Worm (Caenorhabditis elegans): ENCODE results near the gene mip-1.
A peak's percentile ranks its signal among the peaks of the same experiment; 100 is the strongest.

mip-1 gene

ce11 chrIII:4756983-4757382, 35.9 kb upstream of the mip-1 start, which contains the start of gene fbxl-2:
fbxl-2 (plus strand) TSS chrIII:4757260.
- TF ChIP-seq lin-13 (tag; optimal IDR thresholded peaks at IDR 0.05) = peak; percentile 98
- TF ChIP-seq ces-1 (GFP tag; optimal IDR thresholded peaks at IDR 0.05) = no peak
- no peak for TF ChIP-seq zip-8 (tag; optimal IDR thresholded peaks at IDR 0.05)
- TF ChIP-seq ztf-11 (tag; optimal IDR thresholded peaks at IDR 0.05) = peak; percentile 73
- peak; percentile 68 for TF ChIP-seq ceh-43 (GFP tag; optimal IDR thresholded peaks at IDR 0.05)
- TF ChIP-seq nhr-76 (tag; optimal IDR thresholded peaks at IDR 0.05) = no peak
- TF ChIP-seq nhr-12 (tag; optimal IDR thresholded peaks at IDR 0.05) = peak; percentile 63
- TF ChIP-seq snpc-4 (tag; optimal IDR thresholded peaks at IDR 0.05) = no peak
- peak; percentile 50 for TF ChIP-seq mab-5 (tag; optimal IDR thresholded peaks at IDR 0.05)
- TF ChIP-seq M03D4.4 (tag; optimal IDR thresholded peaks at IDR 0.05) = peak; percentile 83
- no peak for TF ChIP-seq elt-1 (tag; optimal IDR thresholded peaks at IDR 0.05; ENCODE audit: borderline replicate concordance, insufficient read depth)
- TF ChIP-seq ceh-83 (GFP tag; optimal IDR thresholded peaks at IDR 0.05) = peak; percentile 73
- peak; percentile 33 for TF ChIP-seq nhr-2 (tag; optimal IDR thresholded peaks at IDR 0.05)
- peak; percentile 89 for TF ChIP-seq sptf-1 (tag; optimal IDR thresholded peaks at IDR 0.05)
- peak; percentile 72 for TF ChIP-seq lin-32 (GFP tag; optimal IDR thresholded peaks at IDR 0.05)
- TF ChIP-seq unc-62 (GFP tag; optimal IDR thresholded peaks at IDR 0.05) = no peak
- peak; percentile 58 for TF ChIP-seq ham-2 (GFP tag; optimal IDR thresholded peaks at IDR 0.05)
- TF ChIP-seq tbx-8 (GFP tag; optimal IDR thresholded peaks at IDR 0.05) = peak; percentile 47
- peak; percentile 95 for TF ChIP-seq mep-1 (tag; optimal IDR thresholded peaks at IDR 0.05)
- peak; percentile 46 for TF ChIP-seq sem-2 (GFP tag; optimal IDR thresholded peaks at IDR 0.05)
- peak; percentile 77 for TF ChIP-seq mls-2 (tag; optimal IDR thresholded peaks at IDR 0.05)
- TF ChIP-seq unc-120 (tag; optimal IDR thresholded peaks at IDR 0.05; ENCODE audit: poor library complexity, severe bottlenecking) = peak; percentile 51
- TF ChIP-seq drap-1 (GFP tag; optimal IDR thresholded peaks at IDR 0.05) = peak; percentile 80
- TF ChIP-seq unc-39 (tag; optimal IDR thresholded peaks at IDR 0.05) = no peak
- TF ChIP-seq blmp-1 (tag; optimal IDR thresholded peaks at IDR 0.05) = no peak
- TF ChIP-seq bed-3 (GFP tag; optimal IDR thresholded peaks at IDR 0.05) = peak; percentile 41
- TF ChIP-seq lsy-2 (tag; optimal IDR thresholded peaks at IDR 0.05) = peak; percentile 92
- peak; percentile 10 for TF ChIP-seq flh-1 (GFP tag; optimal IDR thresholded peaks at IDR 0.05)
- TF ChIP-seq nhr-237 (tag; optimal IDR thresholded peaks at IDR 0.05) = peak; percentile 94
- TF ChIP-seq nhr-28 (tag; optimal IDR thresholded peaks at IDR 0.05) = no peak
- TF ChIP-seq pha-4 (tag; optimal IDR thresholded peaks at IDR 0.05) = peak; percentile 94
- TF ChIP-seq cnd-1 (tag; optimal IDR thresholded peaks at IDR 0.05) = peak; percentile 84
- peak; percentile 78 for TF ChIP-seq ceh-39 (tag; optimal IDR thresholded peaks at IDR 0.05)
- peak; percentile 71 for TF ChIP-seq elt-3 (tag; optimal IDR thresholded peaks at IDR 0.05)
- peak; percentile 34 for TF ChIP-seq hlh-1 (tag; optimal IDR thresholded peaks at IDR 0.05)

- TF ChIP-seq M03D4.4 (tag; optimal IDR thresholded peaks at IDR 0.05) = no peak
- TF ChIP-seq lsy-2 (tag; optimal IDR thresholded peaks at IDR 0.05) = no peak
- no peak for TF ChIP-seq ham-2 (GFP tag; optimal IDR thresholded peaks at IDR 0.05)
- TF ChIP-seq nhr-12 (tag; optimal IDR thresholded peaks at IDR 0.05) = no peak
- TF ChIP-seq unc-39 (tag; optimal IDR thresholded peaks at IDR 0.05) = no peak
- no peak for TF ChIP-seq unc-120 (tag; optimal IDR thresholded peaks at IDR 0.05; ENCODE audit: poor library complexity, severe bottlenecking)
- no peak for TF ChIP-seq elt-3 (tag; optimal IDR thresholded peaks at IDR 0.05)
- TF ChIP-seq snpc-4 (tag; optimal IDR thresholded peaks at IDR 0.05) = no peak
- no peak for TF ChIP-seq flh-1 (GFP tag; optimal IDR thresholded peaks at IDR 0.05)
- no peak for TF ChIP-seq nhr-76 (tag; optimal IDR thresholded peaks at IDR 0.05)
- TF ChIP-seq ceh-39 (tag; optimal IDR thresholded peaks at IDR 0.05) = no peak
Measured at ce11 chrIII:4762846-4763245, 30.0 kb upstream of the mip-1 start.

- TF ChIP-seq zip-8 (tag; optimal IDR thresholded peaks at IDR 0.05) = peak; percentile 11
- TF ChIP-seq bed-3 (GFP tag; optimal IDR thresholded peaks at IDR 0.05) = no peak
Measured at ce11 chrIII:4763509-4763908, 29.4 kb upstream of the mip-1 start, which contains the start of gene B0393.4. B0393.4 (minus strand) TSS chrIII:4763609.

- TF ChIP-seq ham-2 (GFP tag; optimal IDR thresholded peaks at IDR 0.05) (peak; percentile 4), tbx-8 (GFP tag; optimal IDR thresholded peaks at IDR 0.05) (no peak), lsy-2 (tag; optimal IDR thresholded peaks at IDR 0.05) (no peak)
Measured at ce11 chrIII:4765474-4765873, 27.4 kb upstream of the mip-1 start, which contains the start of gene B0393.5. B0393.5 (plus strand) TSS chrIII:4765774.

Measured in whole organism, mixed stage, embryonic.